Fruit fly (Drosophila melanogaster) Kc167 (cell line): Measurements from ENCODE around the gene scramb1.

ENCODE experiments used
- Myc ChIP-seq: fragments of >200 bp; optimal IDR thresholded peaks from 2 replicates; lab custom pipeline; 2017; ENCODE audit warnings: missing external identifiers
- Sin3A ChIP-seq: fragments of >200 bp; optimal IDR thresholded peaks from 2 replicates; lab custom pipeline; 2018; ENCODE audit warnings: missing external identifiers
- h ChIP-seq: fragments of >200 bp; optimal IDR thresholded peaks from 3 replicates; lab custom pipeline; 2018; ENCODE audit warnings: missing external identifiers
- psq ChIP-seq: fragments of >200 bp; optimal IDR thresholded peaks from 2 replicates; lab custom pipeline; 2017; ENCODE audit warnings: missing external identifiers
- ttk ChIP-seq: sonication (Bioruptor generic); optimal IDR thresholded peaks from 2 replicates; lab custom pipeline; 2017; ENCODE audit warnings: missing external identifiers

- TF ChIP-seq h (lab: Kevin White, UChicago) (no peak), Myc (lab: Kevin White, UChicago) (no peak), psq (lab: Kevin White, UChicago) (no peak), Sin3A (lab: Kevin White, UChicago) (no peak), ttk (lab: Kevin White, UChicago) (no peak)
Observed at dm6 chr3L:10197360-10197759, 27.7 kb downstream of the scramb1 start.
